Worm (Caenorhabditis elegans) whole organism, L2 larva: Measurements from ENCODE around the gene C33F10.14.

Source experiments
- C34F6.9 ChIP-seq: fragments of 150-350 bp; optimal IDR thresholded peaks from 2 replicates; lab custom pipeline; 2014; ENCODE audit warnings: missing biosample characterization, missing genetic modification characterization
- F13H6.1 ChIP-seq: sonication (generic microtip); optimal IDR thresholded peaks from 2 replicates; lab custom pipeline; 2016; ENCODE audit warnings: missing genetic modification characterization, missing compliant biosample characterization
- R02D3.7 ChIP-seq: fragments of 150-350 bp; optimal IDR thresholded peaks from 2 replicates; lab custom pipeline; 2014; ENCODE audit warnings: missing biosample characterization, missing genetic modification characterization
- alr-1 ChIP-seq: fragments of 150-350 bp; optimal IDR thresholded peaks from 2 replicates; lab custom pipeline; 2014; ENCODE audit warnings: missing biosample characterization, missing genetic modification characterization
- aly-2 ChIP-seq: fragments of 150-350 bp; optimal IDR thresholded peaks from 2 replicates; lab custom pipeline; 2014; ENCODE audit warnings: missing biosample characterization, missing genetic modification characterization
- ama-1 ChIP-seq: fragments of 150-350 bp; optimal IDR thresholded peaks from 2 replicates; lab custom pipeline; 2018; ENCODE audit warnings: inconsistent platforms
- blmp-1 ChIP-seq: sonication (generic microtip); optimal IDR thresholded peaks from 2 replicates; lab custom pipeline; 2017; ENCODE audit warnings: missing genetic modification characterization, mild to moderate bottlenecking, missing compliant biosample characterization, antibody characterized with exemption, moderate library complexity; ENCODE audit not compliant: insufficient read depth
- crh-2 ChIP-seq: sonication (generic microtip); optimal IDR thresholded peaks from 2 replicates; lab custom pipeline; 2017; ENCODE audit warnings: missing biosample characterization, missing genetic modification characterization
- egl-27 ChIP-seq: sonication (generic microtip); optimal IDR thresholded peaks from 3 replicates; lab custom pipeline; 2017; ENCODE audit warnings: missing biosample characterization, missing genetic modification reagents, missing genetic modification characterization
- elt-1 ChIP-seq: fragments of 150-350 bp; optimal IDR thresholded peaks from 2 replicates; lab custom pipeline; 2014; ENCODE audit warnings: missing biosample characterization, missing genetic modification characterization
- elt-3 ChIP-seq: sonication (generic microtip); optimal IDR thresholded peaks from 2 replicates; lab custom pipeline; 2017; ENCODE audit warnings: missing biosample characterization, missing genetic modification characterization
- fos-1 ChIP-seq: fragments of 150-350 bp; optimal IDR thresholded peaks from 2 replicates; lab custom pipeline; 2014; ENCODE audit warnings: missing biosample characterization, missing genetic modification characterization
- gmeb-1 ChIP-seq: fragments of 150-350 bp; optimal IDR thresholded peaks from 2 replicates; lab custom pipeline; 2014; ENCODE audit warnings: missing biosample characterization, missing genetic modification characterization
- lin-11 ChIP-seq: fragments of 150-350 bp; sonication (generic microtip); optimal IDR thresholded peaks from 2 replicates; lab custom pipeline; 2014; ENCODE audit warnings: missing biosample characterization, missing genetic modification characterization, inconsistent platforms, mixed read lengths
- lin-39 ChIP-seq: fragments of 150-350 bp; optimal IDR thresholded peaks from 2 replicates; lab custom pipeline; 2014; ENCODE audit warnings: missing biosample characterization, missing genetic modification reagents, missing genetic modification characterization
- lsy-2 ChIP-seq, 2 experiments: fragments of 150-350 bp in 1 of 2; sonication (generic microtip) in 1 of 2; optimal IDR thresholded peaks; 2 replicates each; lab custom pipeline; 2014 to 2017; ENCODE audit warnings: missing biosample characterization in 2 of 2, missing genetic modification characterization in 2 of 2
- mab-5 ChIP-seq: fragments of 150-350 bp; optimal IDR thresholded peaks from 2 replicates; lab custom pipeline; 2014; ENCODE audit warnings: missing biosample characterization, missing genetic modification characterization
- nhr-10 ChIP-seq: sonication (generic microtip); optimal IDR thresholded peaks from 2 replicates; lab custom pipeline; 2017; ENCODE audit warnings: missing biosample characterization, missing genetic modification characterization
- nhr-11 ChIP-seq: fragments of 150-350 bp; optimal IDR thresholded peaks from 2 replicates; lab custom pipeline; 2014; ENCODE audit warnings: missing biosample characterization, missing genetic modification characterization
- nhr-12 ChIP-seq: fragments of 150-350 bp; optimal IDR thresholded peaks from 2 replicates; lab custom pipeline; 2014; ENCODE audit warnings: missing biosample characterization, missing genetic modification characterization
- nhr-129 ChIP-seq: fragments of 150-350 bp; optimal IDR thresholded peaks from 2 replicates; lab custom pipeline; 2014; ENCODE audit warnings: missing biosample characterization, missing genetic modification characterization
- nhr-21 ChIP-seq: fragments of 150-350 bp; optimal IDR thresholded peaks from 2 replicates; lab custom pipeline; 2014; ENCODE audit warnings: missing biosample characterization, missing genetic modification characterization
- nhr-25 ChIP-seq: fragments of 150-350 bp; sonication (generic microtip); optimal IDR thresholded peaks from 3 replicates; lab custom pipeline; 2014; ENCODE audit warnings: missing biosample characterization, missing genetic modification characterization
- nhr-77 ChIP-seq: fragments of 150-350 bp; optimal IDR thresholded peaks from 2 replicates; lab custom pipeline; 2014; ENCODE audit warnings: missing biosample characterization, missing genetic modification characterization
- sem-4 ChIP-seq: fragments of 150-350 bp; optimal IDR thresholded peaks from 2 replicates; lab custom pipeline; 2014; ENCODE audit warnings: missing biosample characterization, missing genetic modification reagents, missing genetic modification characterization
- skn-1 ChIP-seq: sonication (generic microtip); optimal IDR thresholded peaks from 2 replicates; lab custom pipeline; 2017; ENCODE audit warnings: missing biosample characterization, missing genetic modification characterization
- sma-3 ChIP-seq: sonication (generic microtip); optimal IDR thresholded peaks from 2 replicates; lab custom pipeline; 2016; ENCODE audit warnings: missing genetic modification reagents, missing genetic modification characterization, missing compliant biosample characterization
- sma-9 ChIP-seq, 2 experiments: fragments of 150-350 bp in 1 of 2; sonication (generic microtip) in 1 of 2; optimal IDR thresholded peaks; 2 replicates each; lab custom pipeline; 2014 to 2016; ENCODE audit warnings: missing genetic modification characterization in 2 of 2, mild to moderate bottlenecking in 1 of 2, missing biosample characterization in 1 of 2, missing compliant biosample characterization in 1 of 2, missing genetic modification reagents in 1 of 2, moderate library complexity in 1 of 2
- snpc-4 ChIP-seq: fragments of 150-350 bp; optimal IDR thresholded peaks from 2 replicates; lab custom pipeline; 2014; ENCODE audit warnings: missing biosample characterization, missing genetic modification characterization
- unc-55 ChIP-seq: fragments of 150-350 bp; sonication (generic microtip); optimal IDR thresholded peaks from 3 replicates; lab custom pipeline; 2014; ENCODE audit warnings: missing biosample characterization, missing genetic modification reagents, missing genetic modification characterization
- zag-1 ChIP-seq: fragments of 150-350 bp; optimal IDR thresholded peaks from 2 replicates; lab custom pipeline; 2014; ENCODE audit warnings: missing biosample characterization, missing genetic modification characterization
- ztf-1 ChIP-seq: fragments of 200-800 bp; sonication (Bioruptor generic); conservative IDR thresholded peaks from 2 replicates; pipeline ENCODE4 v1.3.6; 2022; ENCODE audit warnings: missing genetic modification characterization, missing compliant biosample characterization

The C33F10.14 gene

DNA sequence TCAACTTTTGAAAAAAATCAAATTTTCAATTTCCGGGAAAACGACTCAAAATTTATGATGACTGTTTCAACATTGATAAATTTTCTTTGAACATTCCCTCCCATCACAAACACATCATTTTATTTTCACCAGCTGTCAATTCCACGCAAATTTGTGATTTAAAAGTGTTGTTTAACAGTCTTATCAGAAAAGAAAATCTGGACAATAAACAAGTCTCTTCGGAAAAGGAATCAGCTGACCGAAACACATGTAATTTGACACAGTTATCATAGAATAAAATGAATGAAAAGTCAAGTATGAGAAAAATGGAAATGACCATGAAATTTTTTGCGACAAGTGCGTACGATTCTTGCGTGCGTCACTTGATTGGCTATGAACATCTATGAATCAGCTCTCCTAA, 28.1 kb upstream of the C33F10.14 start:
- TF ChIP-seq snpc-4, result no peak
- peak; percentile 53 for TF ChIP-seq nhr-25
- TF ChIP-seq sma-9 (GFP tag; optimal IDR thresholded peaks at IDR 0.05; lab: Kevin White, UChicago), result peak; percentile 2
- no peak for TF ChIP-seq sma-9 (tag; optimal IDR thresholded peaks at IDR 0.05; lab: Kevin White, UChicago)
- no peak for TF ChIP-seq blmp-1 (tag; lab: Kevin White, UChicago)
- TF ChIP-seq sma-3, result peak; percentile 45
- TF ChIP-seq aly-2 (tag; lab: Kevin White, UChicago), result no peak
- TF ChIP-seq sem-4 (tag; lab: Kevin White, UChicago), result no peak
- TF ChIP-seq elt-3 (tag; lab: Kevin White, UChicago), result no peak
- no peak for TF ChIP-seq nhr-12 (tag; lab: Kevin White, UChicago)
- TF ChIP-seq lin-11 (tag; lab: Kevin White, UChicago), result no peak
- no peak for TF ChIP-seq ama-1
- peak; percentile 5 for TF ChIP-seq fos-1 (tag; lab: Kevin White, UChicago)

DNA sequence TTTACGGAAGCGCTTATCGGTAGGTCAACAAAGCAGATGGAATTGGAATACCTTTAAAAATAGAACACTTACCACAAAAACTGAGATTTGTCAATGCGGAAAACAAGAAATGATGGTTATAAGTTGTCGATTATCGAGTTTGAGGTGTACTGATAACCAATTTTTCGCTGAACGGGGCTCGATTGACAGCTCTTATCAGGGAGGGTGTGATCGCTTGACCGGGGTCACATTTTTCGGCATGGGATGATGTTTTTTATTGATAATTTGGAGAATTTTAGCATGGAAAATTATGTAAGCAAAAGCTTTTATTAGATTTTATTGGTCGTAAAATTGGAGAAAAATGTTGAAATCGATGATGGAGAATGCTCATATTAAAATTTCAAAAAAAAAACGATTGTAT, 27.3 kb upstream of the C33F10.14 start:
- TF ChIP-seq lin-11 (tag; lab: Kevin White, UChicago) (no peak), fos-1 (tag; lab: Kevin White, UChicago) (peak; percentile 91), F13H6.1 (tag; lab: Kevin White, UChicago) (peak; percentile 46), elt-3 (tag; lab: Kevin White, UChicago) (no peak), lin-39 (tag; lab: Kevin White, UChicago) (no peak), mab-5 (tag; lab: Kevin White, UChicago) (no peak), ztf-1 (GFP tag; lab: Robert Waterston, UW) (no peak), nhr-10 (tag; lab: Kevin White, UChicago) (no peak), skn-1 (tag; lab: Kevin White, UChicago) (no peak), C34F6.9 (tag; lab: Kevin White, UChicago) (no peak), crh-2 (tag; lab: Kevin White, UChicago) (peak; percentile 45), egl-27 (no peak), sma-9 (GFP tag; optimal IDR thresholded peaks at IDR 0.05; lab: Kevin White, UChicago) (peak; percentile 42), sma-9 (tag; optimal IDR thresholded peaks at IDR 0.05; lab: Kevin White, UChicago) (no peak), lsy-2 (tag; optimal IDR thresholded peaks at IDR 0.05; lab: Kevin White, UChicago) (no peak), gmeb-1 (tag; lab: Kevin White, UChicago) (peak; percentile 33), R02D3.7 (tag; lab: Kevin White, UChicago) (no peak)

DNA sequence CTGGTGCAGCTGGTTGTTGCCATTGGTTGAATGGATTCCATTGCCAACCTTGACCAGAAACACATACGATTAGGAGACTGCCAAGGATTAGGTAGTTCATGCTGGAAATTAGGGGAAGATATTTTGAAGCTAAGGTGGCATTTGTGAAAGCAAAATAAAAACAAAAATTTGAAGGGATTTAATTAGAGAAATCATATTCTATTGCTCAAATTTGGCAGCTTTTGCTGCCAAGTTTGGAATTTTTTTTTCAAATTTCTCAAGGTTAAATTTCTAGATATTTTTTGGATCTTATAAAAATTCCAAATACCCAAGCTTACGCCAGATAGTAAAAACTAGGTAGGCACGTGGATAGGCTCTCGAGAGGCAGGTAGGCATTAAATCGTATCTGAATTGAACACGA, 25.9 kb upstream of the C33F10.14 start, which contains the start of gene F26G1.5:
TSS of gene F26G1.5 (minus strand) at position 101 of the 400 bp plus-strand sequence.
- no peak for TF ChIP-seq aly-2 (tag; lab: Kevin White, UChicago)
- no peak for TF ChIP-seq alr-1 (tag; lab: Kevin White, UChicago)
- TF ChIP-seq nhr-11 (tag; lab: Kevin White, UChicago), result no peak
- no peak for TF ChIP-seq elt-1 (tag; lab: Kevin White, UChicago)

DNA sequence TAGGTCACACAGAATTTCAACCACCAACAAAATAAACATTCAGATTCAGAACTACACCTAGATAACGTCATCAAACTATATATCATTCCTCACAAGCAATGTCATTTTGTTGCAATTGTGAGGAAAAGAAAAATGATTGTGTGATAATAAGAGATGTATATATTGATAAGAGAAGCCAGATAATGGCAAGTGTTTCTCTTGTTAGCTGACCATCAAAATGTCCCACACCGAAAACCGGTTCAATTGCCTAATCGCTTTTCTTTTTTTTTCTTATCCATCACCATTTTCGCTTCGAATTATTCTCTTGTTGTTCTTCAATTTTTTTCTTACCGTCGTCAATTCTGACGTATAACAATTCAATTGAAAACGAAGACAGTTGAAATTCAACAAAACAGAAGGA, 24.7 kb upstream of the C33F10.14 start:
- TF ChIP-seq elt-1 (tag; lab: Kevin White, UChicago) (no peak), nhr-129 (tag; lab: Kevin White, UChicago) (no peak), unc-55 (no peak), nhr-25 (no peak), sem-4 (tag; lab: Kevin White, UChicago) (no peak), zag-1 (tag; lab: Kevin White, UChicago) (no peak), F13H6.1 (tag; lab: Kevin White, UChicago) (peak; percentile 12), blmp-1 (tag; lab: Kevin White, UChicago) (peak; percentile 18), fos-1 (tag; lab: Kevin White, UChicago) (peak; percentile 2), nhr-21 (tag; lab: Kevin White, UChicago) (no peak)

DNA sequence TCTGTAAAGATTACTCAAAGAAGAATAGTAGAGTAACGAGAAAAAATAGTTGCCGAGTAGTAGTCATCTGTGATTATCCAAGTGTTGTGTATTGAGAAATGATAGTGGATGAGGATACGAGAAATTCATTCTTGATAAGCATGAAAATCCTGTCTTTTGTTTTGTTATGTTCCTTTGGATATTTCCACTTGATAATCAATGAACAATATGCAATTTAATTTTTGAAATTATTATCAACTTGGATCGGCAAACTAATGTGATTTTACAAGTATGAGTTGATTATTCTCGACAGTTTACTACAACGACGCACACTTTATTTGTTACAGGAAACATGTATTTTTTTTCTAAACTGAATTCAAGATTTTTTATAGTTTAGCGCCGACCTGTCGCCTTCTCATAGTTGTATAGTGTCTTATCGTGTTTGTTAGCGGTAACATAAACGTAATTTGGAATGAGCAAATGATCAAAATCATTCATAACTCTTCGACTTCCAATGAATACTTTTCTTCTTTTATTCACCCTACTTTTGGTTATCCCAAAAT, 23.2 kb upstream of the C33F10.14 start, which contains the start of the genes F26G1.9 and F26G1.10:
TSS of gene F26G1.9 (minus strand) at position 101 of the 542 bp plus-strand sequence.
TSS of gene F26G1.10 (plus strand) at position 492 of the 542 bp plus-strand sequence.
- TF ChIP-seq nhr-12 (tag; lab: Kevin White, UChicago) (no peak), nhr-77 (tag; lab: Kevin White, UChicago) (no peak), nhr-11 (tag; lab: Kevin White, UChicago) (no peak), fos-1 (tag; lab: Kevin White, UChicago) (peak; percentile 28), blmp-1 (tag; lab: Kevin White, UChicago) (no peak), nhr-10 (tag; lab: Kevin White, UChicago) (no peak)
